Fruit fly (Drosophila melanogaster) whole organism, embryonic: ENCODE data around the gene Aps.

Experiments used
- Abd-B ChIP-seq: fragments of 200-800 bp; sonication (Bioruptor generic); optimal IDR thresholded peaks from 2 replicates; lab custom pipeline; 2018; ENCODE audit warnings: missing biosample characterization, mild to moderate bottlenecking, missing genetic modification characterization, moderate library complexity
- CG10321 ChIP-seq: fragments of 200-800 bp; sonication (Bioruptor generic); IDR thresholded peaks from 2 replicates; pipeline ENCODE4 v1.3.6; 2022; ENCODE audit warnings: missing biosample characterization, missing genetic modification characterization
- CG10431 ChIP-seq: fragments of 200-800 bp; sonication (Bioruptor generic); optimal IDR thresholded peaks from 3 replicates; lab custom pipeline; 2018; ENCODE audit warnings: missing biosample characterization, mild to moderate bottlenecking, missing genetic modification characterization
- CG12659 ChIP-seq: fragments of 200-800 bp; sonication (Bioruptor generic); optimal IDR thresholded peaks from 3 replicates; lab custom pipeline; 2017; ENCODE audit warnings: mild to moderate bottlenecking, missing biosample characterization, missing genetic modification reagents, missing genetic modification characterization
- CG14050 ChIP-seq: fragments of 200-800 bp; sonication (Bioruptor generic); IDR thresholded peaks from 3 replicates; pipeline ENCODE4 v1.3.6; 2022; ENCODE audit warnings: missing biosample characterization, missing genetic modification characterization
- CG15696 ChIP-seq: fragments of 200-800 bp; sonication (Bioruptor generic); optimal IDR thresholded peaks from 2 replicates; lab custom pipeline; 2019; ENCODE audit warnings: missing biosample characterization, mild to moderate bottlenecking, missing genetic modification characterization, moderate library complexity
- CG1832 ChIP-seq: fragments of 200-800 bp; sonication (Bioruptor generic); optimal IDR thresholded peaks from 2 replicates; lab custom pipeline; 2017; ENCODE audit warnings: missing biosample characterization, mild to moderate bottlenecking, missing genetic modification characterization, inconsistent platforms
- CG2116 ChIP-seq: fragments of 200-800 bp; sonication (Bioruptor generic); optimal IDR thresholded peaks from 3 replicates; lab custom pipeline; 2018; ENCODE audit warnings: missing biosample characterization, mild to moderate bottlenecking, missing genetic modification characterization
- CG2129 ChIP-seq: fragments of 200-800 bp; sonication (Bioruptor generic); IDR thresholded peaks from 2 replicates; pipeline ENCODE4 v1.3.6; 2022; ENCODE audit warnings: missing biosample characterization, missing genetic modification characterization; ENCODE audit not compliant: partially characterized antibody
- CG34422 ChIP-seq: fragments of 200-800 bp; sonication (Bioruptor generic); IDR thresholded peaks from 3 replicates; pipeline ENCODE4 v1.3.6; 2022; ENCODE audit warnings: missing biosample characterization, missing genetic modification characterization
- CG3995 ChIP-seq: fragments of 200-800 bp; sonication (Bioruptor generic); optimal IDR thresholded peaks from 3 replicates; lab custom pipeline; 2016; ENCODE audit warnings: missing biosample characterization, missing genetic modification characterization
- CG4360 ChIP-seq: fragments of 200-800 bp; sonication (Bioruptor generic); IDR thresholded peaks from 2 replicates; pipeline ENCODE4 v1.3.6; 2022; ENCODE audit warnings: missing biosample characterization, missing genetic modification characterization
- CG4404 ChIP-seq: fragments of 200-800 bp; sonication (Bioruptor generic); IDR thresholded peaks from 2 replicates; pipeline ENCODE4 v1.3.6; 2022; ENCODE audit warnings: missing biosample characterization, missing genetic modification characterization
- CG4424 ChIP-seq: fragments of 200-800 bp; sonication (Bioruptor generic); optimal IDR thresholded peaks from 3 replicates; lab custom pipeline; 2016; ENCODE audit warnings: missing biosample characterization, missing genetic modification characterization
- CG4707 ChIP-seq: fragments of 200-800 bp; sonication (Bioruptor generic); optimal IDR thresholded peaks from 2 replicates; lab custom pipeline; 2018; ENCODE audit warnings: missing biosample characterization, mild to moderate bottlenecking, missing genetic modification characterization, moderate library complexity
- CG9876 ChIP-seq: fragments of 200-800 bp; sonication (Bioruptor generic); optimal IDR thresholded peaks from 2 replicates; lab custom pipeline; 2016; ENCODE audit warnings: missing biosample characterization, missing genetic modification characterization
- Dbx ChIP-seq: fragments of 200-800 bp; sonication (Bioruptor generic); IDR thresholded peaks from 3 replicates; pipeline ENCODE4 v1.3.6; 2022; ENCODE audit warnings: missing biosample characterization, missing genetic modification characterization
- Deaf1 ChIP-seq: fragments of 200-800 bp; optimal IDR thresholded peaks from 3 replicates; lab custom pipeline; 2019; ENCODE audit warnings: missing biosample characterization, mild to moderate bottlenecking, missing genetic modification characterization, moderate library complexity
- Dip3 ChIP-seq: fragments of 200-800 bp; sonication (Bioruptor generic); optimal IDR thresholded peaks from 3 replicates; lab custom pipeline; 2016; ENCODE audit warnings: missing biosample characterization, missing genetic modification characterization
- Fer2 ChIP-seq: fragments of 200-800 bp; sonication (Bioruptor generic); optimal IDR thresholded peaks from 2 replicates; lab custom pipeline; 2018; ENCODE audit warnings: missing biosample characterization, mild to moderate bottlenecking, missing genetic modification characterization, moderate library complexity
- Hr51 ChIP-seq, 2 experiments: fragments of 200-800 bp; sonication (Bioruptor generic); optimal IDR thresholded peaks; 2 replicates in 1 of 2; 3 replicates in 1 of 2; lab custom pipeline; 2016 to 2018; ENCODE audit warnings: missing biosample characterization in 2 of 2, missing genetic modification characterization in 2 of 2, mild to moderate bottlenecking in 1 of 2, moderate library complexity in 1 of 2
- Mrtf ChIP-seq: fragments of 200-800 bp; sonication (Bioruptor generic); IDR thresholded peaks from 3 replicates; pipeline ENCODE4 v1.3.6; 2022; ENCODE audit warnings: missing biosample characterization, missing genetic modification characterization
- Sox102F ChIP-seq: fragments of 200-800 bp; sonication (Bioruptor generic); optimal IDR thresholded peaks from 2 replicates; lab custom pipeline; 2018; ENCODE audit warnings: missing biosample characterization, mild to moderate bottlenecking, missing genetic modification characterization, moderate library complexity
- Ssrp ChIP-seq: fragments of 200-800 bp; sonication (Bioruptor generic); optimal IDR thresholded peaks from 2 replicates; lab custom pipeline; 2018; ENCODE audit warnings: missing biosample characterization, mild to moderate bottlenecking, missing genetic modification characterization, moderate library complexity
- chinmo ChIP-seq: fragments of 200-800 bp; sonication (Bioruptor generic); IDR thresholded peaks from 4 replicates; pipeline ENCODE4 v1.3.6; 2022; ENCODE audit warnings: missing biosample characterization, missing genetic modification characterization; ENCODE audit not compliant: partially characterized antibody
- ci ChIP-seq: fragments of 200-800 bp; sonication (Bioruptor generic); IDR thresholded peaks from 3 replicates; pipeline ENCODE4 v1.3.6; 2022; ENCODE audit warnings: missing biosample characterization, missing genetic modification characterization
- crp ChIP-seq, 2 experiments: fragments of 200-800 bp; sonication (Bioruptor generic); optimal IDR thresholded peaks; 2 replicates in 1 of 2; 3 replicates in 1 of 2; lab custom pipeline; 2017; ENCODE audit warnings: missing biosample characterization in 2 of 2, missing genetic modification characterization in 2 of 2, mild to moderate bottlenecking in 1 of 2, moderate library complexity in 1 of 2
- disco-r ChIP-seq: fragments of 200-800 bp; sonication (Bioruptor generic); optimal IDR thresholded peaks from 2 replicates; lab custom pipeline; 2016; ENCODE audit warnings: missing biosample characterization, missing genetic modification characterization
- dm ChIP-seq: fragments of 200-800 bp; sonication (Bioruptor generic); optimal IDR thresholded peaks from 3 replicates; lab custom pipeline; 2016; ENCODE audit warnings: missing biosample characterization, missing genetic modification characterization
- dmrt99B ChIP-seq: fragments of 200-800 bp; sonication (Bioruptor generic); optimal IDR thresholded peaks from 2 replicates; lab custom pipeline; 2018; ENCODE audit warnings: missing biosample characterization, mild to moderate bottlenecking, missing genetic modification characterization, moderate library complexity
- eve ChIP-seq, 2 experiments: fragments of >200 bp; optimal IDR thresholded peaks; 2 replicates each; lab custom pipeline; 2017; ENCODE audit warnings: missing biosample characterization in 2 of 2, missing genetic modification characterization in 2 of 2
- ewg ChIP-seq: fragments of 200-800 bp; sonication (Bioruptor generic); optimal IDR thresholded peaks from 3 replicates; lab custom pipeline; 2017; ENCODE audit warnings: mild to moderate bottlenecking, missing biosample characterization, missing genetic modification reagents, missing genetic modification characterization
- exex ChIP-seq: fragments of 200-800 bp; sonication (Bioruptor generic); optimal IDR thresholded peaks from 4 replicates; lab custom pipeline; 2018; ENCODE audit warnings: missing biosample characterization, mild to moderate bottlenecking, missing genetic modification characterization, moderate library complexity
- fd96Cb ChIP-seq: fragments of 200-800 bp; sonication (Bioruptor generic); optimal IDR thresholded peaks from 2 replicates; lab custom pipeline; 2018; ENCODE audit warnings: missing biosample characterization, mild to moderate bottlenecking, missing genetic modification characterization, moderate library complexity
- ftz-f1 ChIP-seq: fragments of 200-800 bp; sonication (Bioruptor generic); optimal IDR thresholded peaks from 2 replicates; lab custom pipeline; 2016; ENCODE audit warnings: missing biosample characterization, missing genetic modification characterization
- hth ChIP-seq: fragments of >200 bp; optimal IDR thresholded peaks from 2 replicates; lab custom pipeline; 2017; ENCODE audit warnings: inconsistent platforms
- lbe ChIP-seq: fragments of 200-800 bp; sonication (Bioruptor generic); optimal IDR thresholded peaks from 2 replicates; lab custom pipeline; 2016; ENCODE audit warnings: missing biosample characterization, mild to moderate bottlenecking, missing genetic modification characterization
- oc ChIP-seq: fragments of 200-800 bp; sonication (Bioruptor generic); optimal IDR thresholded peaks from 2 replicates; lab custom pipeline; 2018; ENCODE audit warnings: missing biosample characterization, mild to moderate bottlenecking, missing genetic modification characterization, moderate library complexity
- otp ChIP-seq: fragments of 200-800 bp; sonication (Bioruptor generic); IDR thresholded peaks from 3 replicates; pipeline ENCODE4, ENCODE4 v1.3.6; 2022; ENCODE audit warnings: missing biosample characterization, missing genetic modification characterization
- pita ChIP-seq: fragments of 200-800 bp; sonication (Bioruptor generic); optimal IDR thresholded peaks from 2 replicates; lab custom pipeline; 2017; ENCODE audit warnings: missing biosample characterization, mild to moderate bottlenecking, missing genetic modification characterization
- psq ChIP-seq: fragments of 200-800 bp; sonication (Bioruptor generic); optimal IDR thresholded peaks from 2 replicates; lab custom pipeline; 2017; ENCODE audit warnings: missing biosample characterization, missing genetic modification characterization
- seq ChIP-seq: fragments of 200-800 bp; sonication (Bioruptor generic); IDR thresholded peaks from 2 replicates; pipeline ENCODE4 v1.3.6; 2022; ENCODE audit warnings: missing biosample characterization, missing genetic modification characterization
- sima ChIP-seq: fragments of 200-800 bp; sonication (Bioruptor generic); optimal IDR thresholded peaks from 2 replicates; lab custom pipeline; 2016; ENCODE audit warnings: missing biosample characterization, missing genetic modification characterization
- slp2 ChIP-seq: fragments of 200-800 bp; sonication (Bioruptor generic); optimal IDR thresholded peaks from 2 replicates; lab custom pipeline; 2016; ENCODE audit warnings: missing biosample characterization, missing genetic modification characterization
- ssp ChIP-seq: fragments of 200-800 bp; sonication (Bioruptor generic); IDR thresholded peaks from 2 replicates; pipeline ENCODE4 v1.3.6; 2022; ENCODE audit warnings: missing biosample characterization, missing genetic modification characterization
- tll ChIP-seq, 2 experiments: fragments of 200-800 bp in 1 of 2; fragments of >200 bp in 1 of 2; sonication (Bioruptor generic) in 1 of 2; optimal IDR thresholded peaks; 2 replicates each; lab custom pipeline; 2017 to 2019; ENCODE audit warnings: missing biosample characterization in 2 of 2, missing genetic modification characterization in 2 of 2, mild to moderate bottlenecking in 1 of 2, moderate library complexity in 1 of 2
- toy ChIP-seq: fragments of 200-800 bp; sonication (Bioruptor generic); IDR thresholded peaks from 2 replicates; pipeline ENCODE4 v1.3.6; 2022; ENCODE audit warnings: missing biosample characterization, missing genetic modification characterization
- vvl ChIP-seq: fragments of 200-800 bp; sonication (Bioruptor generic); IDR thresholded peaks from 2 replicates; pipeline ENCODE4 v1.3.6; 2022; ENCODE audit warnings: missing biosample characterization, missing genetic modification characterization
- zen ChIP-seq: fragments of 200-800 bp; sonication (Bioruptor generic); optimal IDR thresholded peaks from 3 replicates; lab custom pipeline; 2018; ENCODE audit warnings: missing biosample characterization, mild to moderate bottlenecking, missing genetic modification characterization, moderate library complexity
- zf30C ChIP-seq: fragments of 200-800 bp; sonication (Bioruptor generic); optimal IDR thresholded peaks from 3 replicates; lab custom pipeline; 2018; ENCODE audit warnings: missing biosample characterization, mild to moderate bottlenecking, missing genetic modification characterization

Aps gene

DNA sequence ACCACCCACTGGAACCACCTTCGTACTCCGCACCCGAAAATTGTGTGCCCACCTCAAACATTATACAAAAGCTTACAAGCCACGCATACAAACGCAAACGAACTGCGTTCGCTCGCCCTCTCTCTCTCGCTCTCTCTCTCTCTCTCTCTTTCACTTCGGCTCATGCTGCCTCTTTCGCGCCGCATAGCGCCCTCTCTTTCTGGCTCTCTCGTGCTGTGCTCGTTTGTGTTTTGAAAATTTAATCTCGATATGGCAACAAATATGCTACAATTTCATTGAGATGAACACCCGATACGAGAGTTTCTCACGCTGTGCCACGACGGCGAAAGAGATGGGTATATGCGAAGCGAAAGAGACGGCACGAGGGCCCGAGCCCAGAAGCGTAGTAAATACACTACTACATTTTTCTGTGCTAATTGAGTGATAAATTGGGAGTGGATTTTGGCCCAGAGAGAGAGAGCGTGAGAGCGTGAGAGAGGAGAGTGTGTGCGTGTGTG, 42.3 kb downstream of the Aps start (continued):
- peak; percentile 26 for TF ChIP-seq disco-r (GFP tag; lab: Kevin White, UChicago)
- TF ChIP-seq Fer2, result no peak
- peak; percentile 100 for TF ChIP-seq Deaf1 (tag; lab: Kevin White, UChicago)
- peak; percentile 7 for TF ChIP-seq psq (GFP tag; lab: Kevin White, UChicago)
- no peak for TF ChIP-seq Sox102F (GFP tag; lab: Kevin White, UChicago)
- TF ChIP-seq CG2129 (GFP tag; lab: Robert Waterston, UW), result no peak
- peak; percentile 42 for TF ChIP-seq Abd-B (GFP tag; lab: Kevin White, UChicago)
- TF ChIP-seq CG12659 (GFP tag; lab: Kevin White, UChicago), result peak; percentile 37
- TF ChIP-seq crp (GFP tag; optimal IDR thresholded peaks at IDR 0.05; lab: Kevin White, UChicago), result peak in 1 of 2 experiments; percentile 5
- TF ChIP-seq oc (tag; lab: Kevin White, UChicago), result peak; percentile 96
- no peak for TF ChIP-seq CG15696 (tag; lab: Kevin White, UChicago)
- TF ChIP-seq dm, result peak; percentile 49
- no peak for TF ChIP-seq pita (GFP tag; lab: Kevin White, UChicago)
- TF ChIP-seq ci (GFP tag; lab: Robert Waterston, UW), result peak; percentile 69
- peak; percentile 90 for TF ChIP-seq zen (tag; lab: Kevin White, UChicago)
- peak; percentile 55; the same call in 1 of the 2 replicates for TF ChIP-seq seq (GFP tag; lab: Robert Waterston, UW)
- TF ChIP-seq CG10321, result peak; percentile 95
- TF ChIP-seq fd96Cb (tag; lab: Kevin White, UChicago), result no peak
- TF ChIP-seq Ssrp (tag; lab: Kevin White, UChicago), result no peak
- no peak for TF ChIP-seq Mrtf
- TF ChIP-seq CG4707 (GFP tag; lab: Kevin White, UChicago), result peak; percentile 13
- peak; percentile 68 for TF ChIP-seq CG4360 (GFP tag; lab: Robert Waterston, UW)
- peak; percentile 34 for TF ChIP-seq lbe (GFP tag; lab: Kevin White, UChicago)
- TF ChIP-seq zf30C (GFP tag; lab: Kevin White, UChicago), result peak; percentile 48
- TF ChIP-seq CG2116, result no peak
- no peak for TF ChIP-seq hth (lab: Kevin White, UChicago)
- TF ChIP-seq Hr51 (GFP tag; optimal IDR thresholded peaks at IDR 0.05; lab: Kevin White, UChicago), result peak; percentile 37 to 53
- TF ChIP-seq tll (GFP tag; optimal IDR thresholded peaks at IDR 0.05; lab: Kevin White, UChicago), result peak; percentile 72 to 87
- TF ChIP-seq CG34422, result no peak; the same call in 2 of the 3 replicates
- no peak for TF ChIP-seq sima
- no peak; the same call in 2 of the 3 replicates for TF ChIP-seq Dbx (GFP tag; lab: Robert Waterston, UW)
- TF ChIP-seq CG9876, result peak; percentile 0
- no peak for TF ChIP-seq CG3995
- peak; percentile 71 for TF ChIP-seq exex (tag; lab: Kevin White, UChicago)
- TF ChIP-seq vvl, result peak; percentile 88
- TF ChIP-seq dmrt99B (tag; lab: Kevin White, UChicago), result peak; percentile 66
- peak; percentile 68 for TF ChIP-seq ftz-f1
- TF ChIP-seq CG1832 (GFP tag; lab: Kevin White, UChicago), result peak; percentile 100
- TF ChIP-seq CG10431, result no peak
- TF ChIP-seq slp2 (GFP tag; lab: Kevin White, UChicago), result no peak
- no peak for TF ChIP-seq CG14050 (GFP tag; lab: Robert Waterston, UW)
- peak; percentile 14 for TF ChIP-seq Dip3 (GFP tag; lab: Kevin White, UChicago)
- peak; percentile 95 for TF ChIP-seq chinmo
- peak; percentile 100 for TF ChIP-seq CG4424 (GFP tag; lab: Kevin White, UChicago)
- TF ChIP-seq ewg (GFP tag; lab: Kevin White, UChicago), result peak; percentile 12
- TF ChIP-seq ssp (GFP tag; lab: Robert Waterston, UW), result no peak
- 0 out of 3 replicates have a peak, but pooled peaks have one; percentile 60 for TF ChIP-seq otp (GFP tag; lab: Robert Waterston, UW)
- no peak for TF ChIP-seq toy (GFP tag; lab: Robert Waterston, UW)
- no peak for TF ChIP-seq CG4404
- no peak for TF ChIP-seq eve (GFP tag; optimal IDR thresholded peaks at IDR 0.05; lab: Kevin White, UChicago)
